Fruit fly (Drosophila melanogaster) whole organism: Measurements from ENCODE around the gene Vm26Aa.

Source experiments
- CG8478 ChIP-seq: fragments of >200 bp; optimal IDR thresholded peaks from 2 replicates; lab custom pipeline; 2018; ENCODE audit warnings: inconsistent platforms
- Dll ChIP-seq: fragments of >200 bp; optimal IDR thresholded peaks from 2 replicates; lab custom pipeline; 2017
- EcR ChIP-seq, 2 experiments: fragments of >200 bp; optimal IDR thresholded peaks; 2 replicates each; lab custom pipeline; 2017; ENCODE audit warnings: missing biosample characterization in 2 of 2, missing genetic modification characterization in 2 of 2, missing genetic modification reagents in 2 of 2
- pan ChIP-seq: fragments of >200 bp; optimal IDR thresholded peaks from 2 replicates; lab custom pipeline; 2017
- psq ChIP-seq: fragments of >200 bp; optimal IDR thresholded peaks from 2 replicates; lab custom pipeline; 2017
- usp ChIP-seq: fragments of >200 bp; optimal IDR thresholded peaks from 2 replicates; lab custom pipeline; 2017; ENCODE audit warnings: missing biosample characterization, missing genetic modification characterization, mixed read lengths

DNA sequence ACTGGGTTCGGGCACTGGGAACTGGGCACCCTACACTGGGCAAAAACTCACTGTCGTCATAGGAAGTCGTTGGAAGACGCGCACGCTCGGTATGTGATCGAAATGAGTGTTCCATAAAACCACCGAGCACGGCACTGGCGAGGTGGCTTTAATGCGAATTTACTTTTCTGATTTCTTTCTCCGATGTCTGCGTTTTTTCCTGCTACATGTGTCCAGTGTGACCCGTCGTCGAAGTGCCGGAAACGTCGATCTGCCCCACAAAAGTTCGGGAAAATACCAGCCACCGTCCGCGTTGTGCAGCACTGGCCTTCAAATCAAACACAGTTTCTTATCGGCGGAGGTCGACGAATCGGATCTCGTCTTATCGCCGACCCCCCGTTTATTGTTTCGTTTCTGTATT is 39.1 kb upstream of the Vm26Aa start, which contains the start of gene Kdm5:
- TF ChIP-seq pan (no peak), usp (GFP tag; lab: Kevin White, UChicago) (no peak), psq (lab: Kevin White, UChicago) (no peak), CG8478 (no peak), Dll (no peak), EcR (GFP tag; optimal IDR thresholded peaks at IDR 0.05; lab: Kevin White, UChicago) (no peak)
